Worm (Caenorhabditis elegans) whole organism, early embryonic: ENCODE results near the gene Y49F6C.7.

Experiments
- B0310.2 ChIP-seq: sonication (generic microtip); optimal IDR thresholded peaks from 2 replicates; lab custom pipeline; 2016; ENCODE audit warnings: mild to moderate bottlenecking, missing genetic modification characterization, missing compliant biosample characterization
- F13C5.2 ChIP-seq: sonication (generic microtip); optimal IDR thresholded peaks from 2 replicates; lab custom pipeline; 2017; ENCODE audit warnings: mild to moderate bottlenecking, missing genetic modification characterization, inconsistent platforms, missing compliant biosample characterization
- aly-1 ChIP-seq: sonication (generic microtip); optimal IDR thresholded peaks from 2 replicates; lab custom pipeline; 2016; ENCODE audit warnings: missing genetic modification characterization, missing compliant biosample characterization
- ama-1 ChIP-seq: fragments of 150-350 bp; optimal IDR thresholded peaks from 2 replicates; lab custom pipeline; 2014
- ceh-13 ChIP-seq: fragments of 200-800 bp; sonication (Bioruptor generic); optimal IDR thresholded peaks from 2 replicates; lab custom pipeline; 2018; ENCODE audit warnings: mild to moderate bottlenecking, missing genetic modification characterization, missing compliant biosample characterization
- ceh-36 ChIP-seq: sonication (generic microtip); optimal IDR thresholded peaks from 2 replicates; lab custom pipeline; 2016; ENCODE audit warnings: missing genetic modification characterization, inconsistent platforms, missing compliant biosample characterization
- ets-7 ChIP-seq: sonication (generic microtip); optimal IDR thresholded peaks from 2 replicates; lab custom pipeline; 2016; ENCODE audit warnings: missing genotype, missing genetic modification characterization, missing compliant biosample characterization
- flt-1 ChIP-seq: fragments of 200-800 bp; sonication (Bioruptor generic); IDR thresholded peaks from 2 replicates; pipeline ENCODE4 v1.3.6; 2022; ENCODE audit warnings: missing genetic modification characterization, missing compliant biosample characterization
- hmbx-1 ChIP-seq: sonication (generic microtip); optimal IDR thresholded peaks from 2 replicates; lab custom pipeline; 2016; ENCODE audit warnings: mild to moderate bottlenecking, missing genetic modification characterization, missing compliant biosample characterization
- hmg-4 ChIP-seq: fragments of 200-800 bp; sonication (Bioruptor generic); optimal IDR thresholded peaks from 2 replicates; lab custom pipeline; 2018; ENCODE audit warnings: mild to moderate bottlenecking, missing genetic modification characterization, missing compliant biosample characterization
- hnd-1 ChIP-seq: sonication (generic microtip); optimal IDR thresholded peaks from 2 replicates; lab custom pipeline; 2016; ENCODE audit warnings: missing genetic modification characterization, missing compliant biosample characterization
- pes-1 ChIP-seq: fragments of 200-800 bp; sonication (Bioruptor generic); IDR thresholded peaks from 2 replicates; pipeline ENCODE4 v1.3.6; 2022; ENCODE audit warnings: missing genetic modification reagents, missing genetic modification characterization, missing compliant biosample characterization
- scrt-1 ChIP-seq: fragments of 200-800 bp; sonication (Bioruptor generic); IDR thresholded peaks from 2 replicates; pipeline ENCODE4 v1.3.6; 2022; ENCODE audit warnings: missing genetic modification characterization, missing compliant biosample characterization
- sea-1 ChIP-seq: fragments of 200-800 bp; sonication (Bioruptor generic); conservative IDR thresholded peaks from 2 replicates; pipeline ENCODE4 v1.3.6; 2022; ENCODE audit warnings: missing genetic modification characterization, missing compliant biosample characterization
- tbx-11 ChIP-seq: fragments of 200-800 bp; sonication (Bioruptor generic); IDR thresholded peaks from 2 replicates; pipeline ENCODE4 v1.3.6; 2022; ENCODE audit warnings: missing genetic modification characterization, missing compliant biosample characterization
- tbx-37 ChIP-seq: fragments of 200-800 bp; sonication (Bioruptor generic); conservative IDR thresholded peaks from 2 replicates; pipeline ENCODE4 v1.3.6; 2022; ENCODE audit warnings: missing genetic modification reagents, missing genetic modification characterization, missing compliant biosample characterization
- tra-4 ChIP-seq: sonication (generic microtip); optimal IDR thresholded peaks from 2 replicates; lab custom pipeline; 2017; ENCODE audit warnings: missing genetic modification characterization, missing compliant biosample characterization

Gene Y49F6C.7

DNA sequence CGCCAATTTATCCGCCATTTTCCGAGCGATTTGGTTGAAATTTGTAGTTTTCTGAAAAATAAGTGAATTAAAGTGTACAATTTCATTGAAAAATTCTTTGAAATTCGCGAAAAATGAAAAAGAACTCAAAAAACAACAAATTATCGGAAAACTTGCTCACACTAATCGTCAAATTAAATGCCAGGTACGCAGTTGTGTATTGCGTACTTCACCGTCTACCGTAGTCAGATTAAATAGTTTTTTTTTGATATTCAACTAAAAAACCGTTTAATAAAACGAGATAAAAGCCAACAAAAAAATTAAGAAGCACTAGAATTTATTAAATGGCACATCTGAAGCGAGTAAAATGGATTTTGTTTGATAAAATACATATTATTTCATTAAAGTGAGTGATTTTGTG is 23.1 kb downstream of the Y49F6C.7 start, which contains the start of gene bath-28:
Gene bath-28 (minus strand): TSS at position 51 of the 400 bp plus-strand sequence.
- no peak for TF ChIP-seq hmg-4 (GFP tag; lab: Kevin White, UChicago)
- TF ChIP-seq aly-1 (tag; lab: Kevin White, UChicago), result no peak
- TF ChIP-seq hmbx-1, result no peak
- TF ChIP-seq scrt-1 (GFP tag; lab: Robert Waterston, UW), result no peak
- TF ChIP-seq F13C5.2 (tag; lab: Kevin White, UChicago), result no peak
- TF ChIP-seq ets-7 (tag; lab: Kevin White, UChicago), result no peak
- TF ChIP-seq hnd-1 (tag; lab: Kevin White, UChicago), result no peak

DNA sequence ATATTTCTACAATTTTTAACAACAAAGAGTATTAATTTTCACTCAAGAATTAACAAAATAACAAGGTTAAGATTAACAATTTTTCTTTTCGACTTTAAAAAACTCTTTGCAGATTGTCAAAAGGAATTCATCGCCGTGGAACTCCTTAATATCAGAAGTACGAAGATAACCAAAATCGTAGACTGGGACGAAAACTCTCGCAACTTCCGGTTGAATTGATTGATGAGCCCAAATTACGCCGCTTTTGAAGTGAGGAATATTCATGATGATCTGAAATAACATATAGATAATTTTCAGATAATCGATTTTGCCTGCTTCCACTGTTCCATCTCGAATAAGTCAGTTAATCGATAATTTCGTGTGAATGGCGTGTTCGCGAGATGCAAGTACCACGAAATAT is 24.3 kb downstream of the Y49F6C.7 start, which contains the start of gene F14D2.15:
Gene F14D2.15 (minus strand): TSS at position 101 of the 400 bp plus-strand sequence.
- TF ChIP-seq ceh-13 (GFP tag; lab: Kevin White, UChicago), result no peak
- TF ChIP-seq scrt-1 (GFP tag; lab: Robert Waterston, UW), result no peak

DNA sequence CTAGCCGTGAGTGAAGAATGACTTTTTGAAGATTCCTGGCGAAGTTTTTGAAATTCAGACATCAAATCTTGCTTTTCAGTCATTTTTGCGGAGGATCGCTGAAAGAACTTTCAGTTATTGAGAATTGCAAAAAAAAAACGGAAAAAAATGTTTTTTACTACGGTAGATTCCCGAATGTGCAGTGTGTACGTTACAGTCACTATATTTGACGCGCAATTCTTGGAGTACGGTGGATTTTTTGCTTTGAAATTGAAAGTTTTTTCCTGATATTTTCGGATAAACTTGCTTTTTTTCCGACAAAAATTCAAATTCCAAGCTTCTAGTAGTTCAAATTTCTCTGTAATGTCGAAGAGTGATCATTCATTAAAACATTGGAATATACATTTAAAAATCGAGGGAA is 26.0 kb downstream of the Y49F6C.7 start, which contains the start of gene F14D2.11:
Gene F14D2.11 (minus strand): TSS at position 101 of the 400 bp plus-strand sequence.
- TF ChIP-seq pes-1 (GFP tag; lab: Robert Waterston, UW) (no peak), sea-1 (GFP tag; lab: Robert Waterston, UW) (no peak), ama-1 (lab: Kevin White, UChicago) (no peak), flt-1 (GFP tag; lab: Robert Waterston, UW) (no peak), tra-4 (tag; lab: Kevin White, UChicago) (no peak), tbx-37 (GFP tag; lab: Robert Waterston, UW) (no peak), hmbx-1 (no peak), tbx-11 (GFP tag; lab: Robert Waterston, UW) (no peak), ceh-36 (tag; lab: Kevin White, UChicago) (no peak)

DNA sequence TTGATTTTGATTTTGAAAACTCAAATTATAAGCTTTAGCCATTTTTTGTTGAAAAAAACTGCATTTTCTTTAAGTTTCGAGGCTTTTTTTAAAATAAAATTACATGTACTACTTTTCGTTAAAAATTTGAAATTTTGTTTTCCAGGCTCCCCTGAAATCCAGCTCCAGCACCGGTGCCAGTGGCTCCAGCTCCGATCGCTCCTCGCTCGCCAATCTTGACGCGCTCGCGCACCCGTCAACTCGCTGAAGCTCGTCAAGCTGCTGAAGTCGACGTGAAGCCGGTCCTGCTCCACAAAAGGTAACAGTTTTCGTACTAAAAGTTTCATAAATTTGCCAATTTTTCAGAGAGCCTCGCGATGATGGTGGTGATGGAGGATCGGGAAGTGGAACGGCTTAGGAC is 27.2 kb downstream of the Y49F6C.7 start:
- no peak for TF ChIP-seq ceh-13 (GFP tag; lab: Kevin White, UChicago)
- TF ChIP-seq aly-1 (tag; lab: Kevin White, UChicago), result no peak
- TF ChIP-seq scrt-1 (GFP tag; lab: Robert Waterston, UW), result no peak
- no peak for TF ChIP-seq ceh-36 (tag; lab: Kevin White, UChicago)
- no peak for TF ChIP-seq ama-1 (lab: Kevin White, UChicago)
- TF ChIP-seq hmg-4 (GFP tag; lab: Kevin White, UChicago), result no peak
- TF ChIP-seq tbx-11 (GFP tag; lab: Robert Waterston, UW), result no peak
- no peak for TF ChIP-seq pes-1 (GFP tag; lab: Robert Waterston, UW)
- no peak for TF ChIP-seq flt-1 (GFP tag; lab: Robert Waterston, UW)
- no peak for TF ChIP-seq hnd-1 (tag; lab: Kevin White, UChicago)
- TF ChIP-seq ets-7 (tag; lab: Kevin White, UChicago), result no peak

DNA sequence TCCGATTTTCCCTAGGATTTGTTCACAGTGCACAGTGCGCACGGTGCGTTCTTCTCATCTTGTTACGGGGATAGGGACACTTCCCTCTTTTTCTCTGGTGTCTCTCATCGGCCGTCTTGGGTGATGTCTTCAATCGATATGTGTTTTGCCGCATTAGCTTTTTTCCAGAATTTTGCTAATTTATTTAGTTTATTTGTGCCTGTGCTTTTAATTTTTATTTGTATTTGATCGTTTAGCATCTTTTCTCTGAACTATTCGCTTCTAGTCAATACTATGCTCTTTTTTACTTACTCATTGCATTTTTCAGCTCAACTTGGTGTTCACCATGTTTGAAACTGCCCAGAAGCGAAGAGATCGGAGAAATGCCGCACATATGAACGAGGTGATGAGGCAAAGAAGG is 27.7 kb downstream of the Y49F6C.7 start, which contains the start of gene F14D2.5:
Gene F14D2.5 (plus strand): TSS at position 301 of the 400 bp plus-strand sequence.
- TF ChIP-seq sea-1 (GFP tag; lab: Robert Waterston, UW), result no peak
- TF ChIP-seq ceh-13 (GFP tag; lab: Kevin White, UChicago), result no peak
- no peak for TF ChIP-seq hmbx-1
- TF ChIP-seq aly-1 (tag; lab: Kevin White, UChicago), result no peak
- TF ChIP-seq tbx-11 (GFP tag; lab: Robert Waterston, UW), result no peak
- TF ChIP-seq tbx-37 (GFP tag; lab: Robert Waterston, UW), result no peak
- TF ChIP-seq ama-1 (lab: Kevin White, UChicago), result no peak

DNA sequence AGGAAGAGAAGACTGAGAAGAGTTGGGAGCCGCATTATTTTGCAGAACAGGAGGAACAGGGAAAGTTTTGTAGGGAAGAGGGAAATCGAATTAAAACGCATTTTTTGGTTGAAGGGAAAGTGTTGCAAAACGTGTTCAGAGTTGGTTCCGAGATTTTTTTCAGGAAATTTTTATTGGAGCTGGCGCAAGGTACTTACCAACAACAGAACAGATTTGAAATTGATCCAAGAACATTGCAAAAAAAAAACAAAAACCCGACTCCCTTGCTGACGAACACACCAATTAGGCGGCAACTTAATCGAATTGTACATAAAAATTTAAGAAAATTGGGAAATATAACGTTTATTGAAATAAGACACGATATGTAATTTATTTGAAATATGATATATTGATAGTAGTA is 29.4 kb downstream of the Y49F6C.7 start, which contains the start of gene F14D2.7:
Gene F14D2.7 (minus strand): TSS at position 101 of the 400 bp plus-strand sequence.
- TF ChIP-seq B0310.2 (tag; lab: Kevin White, UChicago), result no peak

DNA sequence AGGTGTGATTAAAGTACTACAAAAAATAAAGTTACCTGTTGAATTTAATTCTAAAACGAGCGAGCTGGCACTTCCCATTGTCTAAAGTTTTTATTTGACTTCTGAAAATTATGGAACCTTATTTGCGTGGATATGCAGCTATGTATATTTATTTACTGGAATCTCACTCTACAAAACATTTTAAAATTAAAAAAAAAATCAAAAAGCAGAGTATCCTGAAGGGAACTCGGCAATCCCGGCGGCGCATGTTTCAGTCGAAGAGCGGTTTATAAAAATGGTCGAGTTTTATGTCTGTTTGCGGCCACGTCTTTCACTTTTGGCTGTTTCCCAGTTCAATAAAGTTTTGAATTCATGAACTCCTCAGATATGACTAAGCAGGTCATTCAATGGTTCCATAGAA is 31.0 kb downstream of the Y49F6C.7 start, which contains the start of gene F14D2.19:
Gene F14D2.19 (minus strand): TSS at position 101 of the 400 bp plus-strand sequence.
- TF ChIP-seq scrt-1 (GFP tag; lab: Robert Waterston, UW) (no peak), pes-1 (GFP tag; lab: Robert Waterston, UW) (no peak), sea-1 (GFP tag; lab: Robert Waterston, UW) (no peak), tbx-11 (GFP tag; lab: Robert Waterston, UW) (no peak), ama-1 (lab: Kevin White, UChicago) (no peak), hmbx-1 (no peak), ceh-13 (GFP tag; lab: Kevin White, UChicago) (no peak), aly-1 (tag; lab: Kevin White, UChicago) (no peak), hmg-4 (GFP tag; lab: Kevin White, UChicago) (no peak), tbx-37 (GFP tag; lab: Robert Waterston, UW) (no peak), flt-1 (GFP tag; lab: Robert Waterston, UW) (no peak), tra-4 (tag; lab: Kevin White, UChicago) (no peak)

DNA sequence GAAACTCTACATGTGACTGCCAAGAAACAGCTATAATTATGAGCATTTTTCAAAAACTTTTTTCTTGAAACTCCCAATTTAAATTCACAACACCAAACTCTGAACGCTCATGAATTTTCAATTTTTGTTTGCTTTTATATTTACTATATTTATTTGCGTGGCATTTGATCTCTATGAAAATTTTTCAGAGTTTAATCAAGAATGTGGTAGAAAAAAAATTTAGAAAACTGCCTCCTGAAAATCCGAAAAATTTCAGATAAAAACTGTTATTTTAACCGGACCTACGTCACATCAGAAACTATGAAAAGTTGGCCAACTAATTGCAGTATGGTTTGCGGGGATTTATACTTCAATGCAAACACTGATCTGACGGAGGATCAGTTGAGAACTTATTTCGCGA is 36.0 kb downstream of the Y49F6C.7 start, which contains the start of gene irld-27:
Gene irld-27 (plus strand): TSS at position 301 of the 400 bp plus-strand sequence.
- TF ChIP-seq ets-7 (tag; lab: Kevin White, UChicago) (no peak), pes-1 (GFP tag; lab: Robert Waterston, UW) (no peak), hmbx-1 (no peak), aly-1 (tag; lab: Kevin White, UChicago) (no peak), B0310.2 (tag; lab: Kevin White, UChicago) (no peak), ceh-13 (GFP tag; lab: Kevin White, UChicago) (no peak), hnd-1 (tag; lab: Kevin White, UChicago) (no peak), sea-1 (GFP tag; lab: Robert Waterston, UW) (no peak), ceh-36 (tag; lab: Kevin White, UChicago) (no peak), tbx-11 (GFP tag; lab: Robert Waterston, UW) (no peak)
